Worm (Caenorhabditis elegans): ENCODE data around the gene F23H12.10.

F23H12.10 gene

DNA sequence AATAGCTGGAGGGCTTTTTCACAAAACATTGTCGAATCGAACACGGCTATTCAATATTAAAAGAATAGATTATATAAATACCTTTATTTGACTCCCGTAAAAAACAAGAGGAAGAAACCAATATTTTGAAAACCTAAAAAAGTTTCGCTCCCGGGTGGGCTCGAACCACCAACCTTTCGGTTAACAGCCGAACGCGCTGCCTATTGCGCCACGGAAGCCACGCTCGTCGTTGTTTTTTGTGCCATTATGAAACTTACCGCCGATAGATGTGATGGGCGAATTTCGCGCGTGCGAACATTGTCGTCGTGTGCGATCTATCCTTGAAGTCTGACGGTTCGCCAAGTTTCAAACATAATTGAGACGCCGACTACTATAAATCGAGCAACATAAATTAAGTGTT is 42.2 kb downstream of the F23H12.10 start (continued):
- TF ChIP-seq gei-17 (GFP tag; optimal IDR thresholded peaks at IDR 0.05): no peak
- TF ChIP-seq dpff-1 (tag; optimal IDR thresholded peaks at IDR 0.05): no peak
- peak; percentile 93 for TF ChIP-seq tbp1 (GFP tag; optimal IDR thresholded peaks at IDR 0.05)
- TF ChIP-seq xnd-1 (tag; optimal IDR thresholded peaks at IDR 0.05): no peak
- TF ChIP-seq aptf-3 (GFP tag; IDR thresholded peaks at IDR 0.05): no peak
- no peak for TF ChIP-seq nhr-120 (GFP tag; IDR thresholded peaks at IDR 0.05)
- peak; percentile 51; the same call in 1 of the 2 replicates for TF ChIP-seq D2030.7 (GFP tag; IDR thresholded peaks at IDR 0.05)
- TF ChIP-seq Y79H2A.3 (GFP tag; conservative IDR thresholded peaks at IDR 0.05): no peak
- no peak for TF ChIP-seq hsf-1 (GFP tag; IDR thresholded peaks at IDR 0.05)
- TF ChIP-seq ekl-4 (GFP tag; IDR thresholded peaks at IDR 0.05): no peak
- TF ChIP-seq ztf-3 (GFP tag; optimal IDR thresholded peaks at IDR 0.05): no peak
- TF ChIP-seq athp-1 (tag; optimal IDR thresholded peaks at IDR 0.05): no peak
- peak; percentile 49 for TF ChIP-seq ztf-26 (tag; optimal IDR thresholded peaks at IDR 0.05)
- TF ChIP-seq him-1 (tag; optimal IDR thresholded peaks at IDR 0.05): peak; percentile 81
- TF ChIP-seq bed-2 (GFP tag; IDR thresholded peaks at IDR 0.05): no peak
- TF ChIP-seq let-607 (tag; optimal IDR thresholded peaks at IDR 0.05): no peak
- no peak for TF ChIP-seq B0035.1 (tag; optimal IDR thresholded peaks at IDR 0.05)
- TF ChIP-seq F55B11.4 (tag; optimal IDR thresholded peaks at IDR 0.05; ENCODE audit: borderline replicate concordance, insufficient read depth): no peak
- peak; percentile 43; the same call in 1 of the 2 replicates for TF ChIP-seq mcd-1 (GFP tag; IDR thresholded peaks at IDR 0.05)
- TF ChIP-seq lir-1 (GFP tag; conservative IDR thresholded peaks at IDR 0.05): no peak
- no peak; the same call in 1 of the 2 replicates for TF ChIP-seq nfyb-1 (GFP tag; IDR thresholded peaks at IDR 0.05)
- TF ChIP-seq F57A8.1 (GFP tag; optimal IDR thresholded peaks at IDR 0.05): no peak
- no peak for TF ChIP-seq lin-54 (GFP tag; optimal IDR thresholded peaks at IDR 0.05)
- no peak for TF ChIP-seq lsy-27 (tag; optimal IDR thresholded peaks at IDR 0.05; ENCODE audit: borderline replicate concordance, insufficient read depth)
- no peak for TF ChIP-seq Y53F4B.3 (GFP tag; IDR thresholded peaks at IDR 0.05)
- peak; percentile 50; the same call in 1 of the 2 replicates for TF ChIP-seq pbrm-1 (GFP tag; IDR thresholded peaks at IDR 0.05)
- TF ChIP-seq cebp-1 (GFP tag; IDR thresholded peaks at IDR 0.05): no peak
- no peak for TF ChIP-seq cebp-1 (tag; optimal IDR thresholded peaks at IDR 0.05)
- no peak for TF ChIP-seq mes-4 (tag; optimal IDR thresholded peaks at IDR 0.05)
- TF ChIP-seq attf-6 (GFP tag; IDR thresholded peaks at IDR 0.05): no peak
- TF ChIP-seq fkh-3 (tag; optimal IDR thresholded peaks at IDR 0.05): no peak
- no peak for TF ChIP-seq atf-7 (tag; optimal IDR thresholded peaks at IDR 0.05)
- TF ChIP-seq snpc-4 (GFP tag; optimal IDR thresholded peaks at IDR 0.05): peak; percentile 24
- peak in 1 of 4 experiments; percentile 4 for TF ChIP-seq snpc-4 (tag; optimal IDR thresholded peaks at IDR 0.05)
- TF ChIP-seq sea-2 (GFP tag; IDR thresholded peaks at IDR 0.05): no peak
- TF ChIP-seq ets-4 (GFP tag; optimal IDR thresholded peaks at IDR 0.05): no peak
- TF ChIP-seq F23B12.7 (tag; optimal IDR thresholded peaks at IDR 0.05; ENCODE audit: insufficient read depth): peak; percentile 36
- TF ChIP-seq cebp-2 (GFP tag; IDR thresholded peaks at IDR 0.05): no peak
- TF ChIP-seq K12H6.12 (tag; optimal IDR thresholded peaks at IDR 0.05): peak; percentile 2
- no peak for TF ChIP-seq zim-3 (tag; optimal IDR thresholded peaks at IDR 0.05)
- TF ChIP-seq Y53G8AR.9 (GFP tag; conservative IDR thresholded peaks at IDR 0.05): no peak
- no peak for TF ChIP-seq T26A5.8 (tag; optimal IDR thresholded peaks at IDR 0.05)
- no peak for TF ChIP-seq nhr-90 (tag; optimal IDR thresholded peaks at IDR 0.05)
- TF ChIP-seq nfya-1 (tag; optimal IDR thresholded peaks at IDR 0.05; ENCODE audit: borderline replicate concordance, insufficient read depth): no peak
- TF ChIP-seq nhr-179 (tag; optimal IDR thresholded peaks at IDR 0.05): no peak
- no peak for TF ChIP-seq F37B4.10 (GFP tag; IDR thresholded peaks at IDR 0.05)
- no peak for TF ChIP-seq somi-1 (GFP tag; optimal IDR thresholded peaks at IDR 0.05)
- no peak for TF ChIP-seq chd-7 (tag; optimal IDR thresholded peaks at IDR 0.05)
- no peak for TF ChIP-seq pha-4 (tag; optimal IDR thresholded peaks at IDR 0.05)
- TF ChIP-seq hlh-12 (tag; optimal IDR thresholded peaks at IDR 0.05): no peak

Measured in whole organism, young adult.